Fruit fly (Drosophila melanogaster): ENCODE data around the gene PGAP5.
A peak's percentile ranks its signal among the peaks of the same experiment; 100 is the strongest.

PGAP5 gene

dm6 chr2L:8196757-8197530 lies 1.7 kb upstream of the PGAP5 start, which contains the start of the genes CG8475 and CG8460:
Gene CG8475, minus strand, starts transcription at chr2L:8196918.
Gene CG8460, plus strand, starts transcription at chr2L:8197193.
- TF ChIP-seq Myc (optimal IDR thresholded peaks at IDR 0.05) (no peak), brk (GFP tag; optimal IDR thresholded peaks at IDR 0.05) (no peak), dsf (GFP tag; optimal IDR thresholded peaks at IDR 0.05; ENCODE audit: borderline replicate concordance) (no peak), psq (GFP tag; optimal IDR thresholded peaks at IDR 0.05) (no peak), GATAd (GFP tag; optimal IDR thresholded peaks at IDR 0.05) (no peak), dl (GFP tag; optimal IDR thresholded peaks at IDR 0.05; ENCODE audit: insufficient read depth in 1 of 2, partially characterized antibody in 2 of 2) (no peak), Hr78 (GFP tag; optimal IDR thresholded peaks at IDR 0.05) (no peak), sage (GFP tag; optimal IDR thresholded peaks at IDR 0.05) (no peak), Abd-B (GFP tag; optimal IDR thresholded peaks at IDR 0.05) (no peak), woc (GFP tag; optimal IDR thresholded peaks at IDR 0.05) (no peak), rgr (GFP tag; optimal IDR thresholded peaks at IDR 0.05) (no peak), usp (GFP tag; optimal IDR thresholded peaks at IDR 0.05) (no peak), CG9705 (GFP tag; optimal IDR thresholded peaks at IDR 0.05) (no peak), Vsx2 (GFP tag; optimal IDR thresholded peaks at IDR 0.05; ENCODE audit: partially characterized antibody) (no peak)

dm6 chr2L:8202569-8202968 lies 3.9 kb downstream of the PGAP5 start:
- TF ChIP-seq Hnf4 (GFP tag; optimal IDR thresholded peaks at IDR 0.05) (peak; percentile 10), HLH106 (tag; optimal IDR thresholded peaks at IDR 0.05) (no peak)

- no peak for TF ChIP-seq pan (optimal IDR thresholded peaks at IDR 0.05)
- no peak for TF ChIP-seq Dfd (GFP tag; optimal IDR thresholded peaks at IDR 0.05)
- TF ChIP-seq psq (GFP tag; optimal IDR thresholded peaks at IDR 0.05), result no peak
- no peak for TF ChIP-seq Dif (GFP tag; optimal IDR thresholded peaks at IDR 0.05; ENCODE audit: partially characterized antibody)
- TF ChIP-seq usp (GFP tag; optimal IDR thresholded peaks at IDR 0.05), result no peak
- TF ChIP-seq Sp1 (GFP tag; optimal IDR thresholded peaks at IDR 0.05), result no peak
Observed at dm6 chr2L:8203748-8204147, 5.1 kb downstream of the PGAP5 start.

- peak; percentile 60 for TF ChIP-seq Hnf4 (GFP tag; optimal IDR thresholded peaks at IDR 0.05)
- TF ChIP-seq foxo (GFP tag; optimal IDR thresholded peaks at IDR 0.05), result no peak
Observed at dm6 chr2L:8204366-8204765, 5.7 kb downstream of the PGAP5 start.

- TF ChIP-seq foxo (GFP tag; optimal IDR thresholded peaks at IDR 0.05) (peak; percentile 97 to 100), sv (GFP tag; optimal IDR thresholded peaks at IDR 0.05) (peak; percentile 94), Hnf4 (GFP tag; optimal IDR thresholded peaks at IDR 0.05) (peak; percentile 91), CG9705 (GFP tag; optimal IDR thresholded peaks at IDR 0.05) (peak; percentile 80), Sp1 (GFP tag; optimal IDR thresholded peaks at IDR 0.05) (peak; percentile 97), Myc (optimal IDR thresholded peaks at IDR 0.05) (no peak), lola (GFP tag; optimal IDR thresholded peaks at IDR 0.05) (no peak), Mio (GFP tag; optimal IDR thresholded peaks at IDR 0.05) (peak; percentile 47), Dif (GFP tag; optimal IDR thresholded peaks at IDR 0.05; ENCODE audit: partially characterized antibody) (peak; percentile 66), CrebA (GFP tag; optimal IDR thresholded peaks at IDR 0.05; ENCODE audit: borderline replicate concordance) (no peak), jim (GFP tag; optimal IDR thresholded peaks at IDR 0.05) (no peak), pan (optimal IDR thresholded peaks at IDR 0.05) (peak; percentile 89), brk (GFP tag; optimal IDR thresholded peaks at IDR 0.05) (peak; percentile 99), woc (GFP tag; optimal IDR thresholded peaks at IDR 0.05) (peak; percentile 99), Hr83 (GFP tag; optimal IDR thresholded peaks at IDR 0.05; ENCODE audit: poor library complexity, severe bottlenecking) (peak; percentile 57), psq (GFP tag; optimal IDR thresholded peaks at IDR 0.05) (peak; percentile 99), Hr78 (GFP tag; optimal IDR thresholded peaks at IDR 0.05) (no peak), ey (GFP tag; optimal IDR thresholded peaks at IDR 0.05) (peak; percentile 90), usp (GFP tag; optimal IDR thresholded peaks at IDR 0.05) (no peak), OdsH (GFP tag; optimal IDR thresholded peaks at IDR 0.05) (peak; percentile 98), h (GFP tag; optimal IDR thresholded peaks at IDR 0.05) (peak; percentile 100), HLH106 (tag; optimal IDR thresholded peaks at IDR 0.05) (peak; percentile 96), Jra (GFP tag; optimal IDR thresholded peaks at IDR 0.05) (peak; percentile 74), sage (GFP tag; optimal IDR thresholded peaks at IDR 0.05) (peak; percentile 99), CG32264 (GFP tag; optimal IDR thresholded peaks at IDR 0.05) (peak; percentile 98), N (GFP tag; optimal IDR thresholded peaks at IDR 0.05) (no peak), dsf (GFP tag; optimal IDR thresholded peaks at IDR 0.05; ENCODE audit: borderline replicate concordance) (peak; percentile 63), rgr (GFP tag; optimal IDR thresholded peaks at IDR 0.05) (peak; percentile 90), fru (GFP tag; optimal IDR thresholded peaks at IDR 0.05) (peak; percentile 98), br (GFP tag; optimal IDR thresholded peaks at IDR 0.05) (peak; percentile 91), Abd-B (GFP tag; optimal IDR thresholded peaks at IDR 0.05) (no peak), dl (GFP tag; optimal IDR thresholded peaks at IDR 0.05; ENCODE audit: insufficient read depth in 1 of 2, partially characterized antibody in 2 of 2) (peak; percentile 8 to 60), Rel (GFP tag; optimal IDR thresholded peaks at IDR 0.05) (peak; percentile 99), Rel (tag; optimal IDR thresholded peaks at IDR 0.05) (peak; percentile 91)
Observed at dm6 chr2L:8204996-8205567, 6.4 kb downstream of the PGAP5 start, which contains the start of gene SLC5A11. Gene SLC5A11, minus strand, starts transcription at chr2L:8205132.
